Worm (Caenorhabditis elegans) whole organism, L1 larva: Measurements from ENCODE around the gene H37A05.4.

Source experiments
- C16A3.4 ChIP-seq: fragments of 150-350 bp; optimal IDR thresholded peaks from 2 replicates; lab custom pipeline; 2014; ENCODE audit warnings: missing biosample characterization, missing genetic modification characterization
- F16B12.6 ChIP-seq: fragments of 150-350 bp; optimal IDR thresholded peaks from 2 replicates; lab custom pipeline; 2014; ENCODE audit warnings: missing biosample characterization, missing genetic modification characterization
- aly-2 ChIP-seq: fragments of 150-350 bp; optimal IDR thresholded peaks from 2 replicates; lab custom pipeline; 2014; ENCODE audit warnings: missing biosample characterization, missing genetic modification characterization
- ama-1 ChIP-seq: fragments of 150-350 bp; optimal IDR thresholded peaks from 2 replicates; lab custom pipeline; 2014
- ceh-63 ChIP-seq: fragments of 200-800 bp; sonication (Bioruptor generic); optimal IDR thresholded peaks from 2 replicates; lab custom pipeline; 2018; ENCODE audit warnings: mild to moderate bottlenecking, missing genetic modification characterization, missing compliant biosample characterization
- ceh-8 ChIP-seq: fragments of 200-800 bp; sonication (Bioruptor generic); optimal IDR thresholded peaks from 2 replicates; lab custom pipeline; 2018; ENCODE audit warnings: mild to moderate bottlenecking, missing genetic modification characterization, moderate library complexity, missing compliant biosample characterization
- ceh-82 ChIP-seq, 3 experiments: fragments of 150-350 bp in 1 of 3; sonication (generic microtip) in 2 of 3; optimal IDR thresholded peaks; 2 replicates each; lab custom pipeline; 2014 to 2017; ENCODE audit warnings: missing biosample characterization in 3 of 3, missing genetic modification characterization in 3 of 3
- ceh-88 ChIP-seq: fragments of 200-800 bp; sonication (Bioruptor generic); IDR thresholded peaks from 2 replicates; pipeline ENCODE4 v1.3.6; 2022; ENCODE audit warnings: missing genetic modification characterization, missing compliant biosample characterization
- ceh-90 ChIP-seq: sonication (generic microtip); optimal IDR thresholded peaks from 2 replicates; lab custom pipeline; 2016; ENCODE audit warnings: missing genetic modification characterization, missing compliant biosample characterization
- ces-1 ChIP-seq: fragments of 150-350 bp; optimal IDR thresholded peaks from 2 replicates; lab custom pipeline; 2014; ENCODE audit warnings: missing biosample characterization, missing genetic modification reagents, missing genetic modification characterization
- dpl-1 ChIP-seq, 3 experiments: fragments of 150-350 bp in 2 of 3; sonication (generic microtip) in 1 of 3; optimal IDR thresholded peaks; 2 replicates each; lab custom pipeline; 2014 to 2017; ENCODE audit warnings: missing biosample characterization in 3 of 3, missing genetic modification characterization in 3 of 3, missing genetic modification reagents in 3 of 3
- dsc-1 ChIP-seq: sonication (generic microtip); optimal IDR thresholded peaks from 2 replicates; lab custom pipeline; 2016; ENCODE audit warnings: mild to moderate bottlenecking, missing genetic modification characterization, missing compliant biosample characterization
- efl-1 ChIP-seq, 4 experiments: fragments of 150-350 bp; optimal IDR thresholded peaks in 3 of 4; peaks in 1 of 4; 1 replicate in 1 of 4; 2 replicates in 3 of 4; lab custom pipeline; 2014; ENCODE audit warnings: missing biosample characterization in 2 of 4, missing genetic modification characterization in 2 of 4, missing genetic modification reagents in 2 of 4
- efl-3 ChIP-seq: fragments of 200-800 bp; sonication (Bioruptor generic); optimal IDR thresholded peaks from 2 replicates; lab custom pipeline; 2018; ENCODE audit warnings: mild to moderate bottlenecking, missing genetic modification characterization, missing compliant biosample characterization
- egl-27 ChIP-seq, 2 experiments: fragments of 150-350 bp in 1 of 2; sonication (generic microtip); optimal IDR thresholded peaks; 3 replicates each; lab custom pipeline; 2017 to 2018; ENCODE audit warnings: missing biosample characterization in 2 of 2, missing genetic modification characterization in 2 of 2, missing genetic modification reagents in 2 of 2
- elt-2 ChIP-seq: sonication (generic microtip); optimal IDR thresholded peaks from 2 replicates; lab custom pipeline; 2016; ENCODE audit warnings: missing genetic modification characterization, mild to moderate bottlenecking, inconsistent platforms, missing compliant biosample characterization, missing genetic modification reagents
- ets-5 ChIP-seq: fragments of 200-800 bp; sonication (Bioruptor generic); IDR thresholded peaks from 2 replicates; pipeline ENCODE4 v1.3.6; 2022; ENCODE audit warnings: missing genetic modification characterization, missing compliant biosample characterization
- fkh-10 ChIP-seq: sonication (generic microtip); optimal IDR thresholded peaks from 2 replicates; lab custom pipeline; 2017; ENCODE audit warnings: missing biosample characterization, missing genetic modification reagents, missing genetic modification characterization
- fkh-4 ChIP-seq: sonication (generic microtip); optimal IDR thresholded peaks from 2 replicates; lab custom pipeline; 2016; ENCODE audit warnings: missing compliant biosample characterization, missing genetic modification characterization, borderline replicate concordance
- fkh-8 ChIP-seq: sonication (generic microtip); optimal IDR thresholded peaks from 2 replicates; lab custom pipeline; 2016; ENCODE audit warnings: mild to moderate bottlenecking, missing genetic modification characterization, missing compliant biosample characterization
- fos-1 ChIP-seq: fragments of 150-350 bp; optimal IDR thresholded peaks from 2 replicates; lab custom pipeline; 2014; ENCODE audit warnings: missing biosample characterization, missing genetic modification characterization
- hpl-2 ChIP-seq: fragments of 150-350 bp; optimal IDR thresholded peaks from 2 replicates; lab custom pipeline; 2014; ENCODE audit warnings: missing biosample characterization, missing genetic modification reagents, missing genetic modification characterization
- irx-1 ChIP-seq: sonication (generic microtip); optimal IDR thresholded peaks from 2 replicates; lab custom pipeline; 2016; ENCODE audit warnings: missing genetic modification characterization, missing compliant biosample characterization
- isw-1 ChIP-seq: fragments of 200-800 bp; sonication (Bioruptor generic); IDR thresholded peaks from 2 replicates; pipeline ENCODE4 v1.3.6; 2022; ENCODE audit warnings: missing genetic modification characterization, missing compliant biosample characterization
- jun-1 ChIP-seq: fragments of 150-350 bp; optimal IDR thresholded peaks from 2 replicates; lab custom pipeline; 2014; ENCODE audit warnings: missing biosample characterization, missing genetic modification reagents, missing genetic modification characterization
- lin-13 ChIP-seq: fragments of 150-350 bp; optimal IDR thresholded peaks from 2 replicates; lab custom pipeline; 2014; ENCODE audit warnings: missing biosample characterization, missing genetic modification reagents, missing genetic modification characterization
- lin-14 ChIP-seq: fragments of 200-800 bp; sonication (Bioruptor generic); optimal IDR thresholded peaks from 2 replicates; lab custom pipeline; 2018; ENCODE audit warnings: mild to moderate bottlenecking, missing genetic modification characterization, moderate library complexity, missing compliant biosample characterization
- lin-35 ChIP-seq, 2 experiments: fragments of 150-350 bp; optimal IDR thresholded peaks; 2 replicates each; lab custom pipeline; 2014; ENCODE audit warnings: missing biosample characterization in 2 of 2, missing genetic modification characterization in 2 of 2, missing genetic modification reagents in 2 of 2
- lir-3 ChIP-seq: sonication (generic microtip); optimal IDR thresholded peaks from 2 replicates; lab custom pipeline; 2016; ENCODE audit warnings: mild to moderate bottlenecking, missing genetic modification characterization, moderate library complexity, missing compliant biosample characterization; ENCODE audit not compliant: poor library complexity
- lsy-2 ChIP-seq, 2 experiments: fragments of 150-350 bp; optimal IDR thresholded peaks; 2 replicates each; lab custom pipeline; 2014; ENCODE audit warnings: missing biosample characterization in 2 of 2, missing genetic modification characterization in 2 of 2
- mab-9 ChIP-seq: fragments of 200-800 bp; sonication (Bioruptor generic); IDR thresholded peaks from 2 replicates; pipeline ENCODE4 v1.3.6; 2022; ENCODE audit warnings: missing genetic modification reagents, missing genetic modification characterization, missing compliant biosample characterization
- mef-2 ChIP-seq: fragments of 150-350 bp; optimal IDR thresholded peaks from 2 replicates; lab custom pipeline; 2014; ENCODE audit warnings: missing biosample characterization, missing genetic modification characterization
- nhr-11 ChIP-seq: fragments of 150-350 bp; optimal IDR thresholded peaks from 2 replicates; lab custom pipeline; 2014; ENCODE audit warnings: missing biosample characterization, missing genetic modification characterization
- nhr-12 ChIP-seq: sonication (generic microtip); optimal IDR thresholded peaks from 2 replicates; lab custom pipeline; 2017; ENCODE audit warnings: missing biosample characterization, missing genetic modification characterization
- nhr-47 ChIP-seq: sonication (generic microtip); optimal IDR thresholded peaks from 2 replicates; lab custom pipeline; 2016; ENCODE audit warnings: mild to moderate bottlenecking, missing genetic modification characterization, moderate library complexity, missing compliant biosample characterization
- nhr-71 ChIP-seq: sonication (generic microtip); optimal IDR thresholded peaks from 2 replicates; lab custom pipeline; 2016; ENCODE audit warnings: mild to moderate bottlenecking, missing genetic modification characterization, moderate library complexity, missing compliant biosample characterization
- nhr-76 ChIP-seq: sonication (generic microtip); optimal IDR thresholded peaks from 2 replicates; lab custom pipeline; 2017; ENCODE audit warnings: missing biosample characterization, missing genetic modification characterization
- nhr-77 ChIP-seq: fragments of 150-350 bp; optimal IDR thresholded peaks from 2 replicates; lab custom pipeline; 2014; ENCODE audit warnings: missing biosample characterization, missing genetic modification characterization
- pax-3 ChIP-seq: fragments of 200-800 bp; sonication (Bioruptor generic); optimal IDR thresholded peaks from 2 replicates; lab custom pipeline; 2018; ENCODE audit warnings: mild to moderate bottlenecking, missing genetic modification characterization, moderate library complexity, missing compliant biosample characterization
- pqm-1 ChIP-seq: sonication (generic microtip); optimal IDR thresholded peaks from 3 replicates; lab custom pipeline; 2017; ENCODE audit warnings: missing biosample characterization, missing genetic modification characterization
- snpc-4 ChIP-seq: fragments of 150-350 bp; optimal IDR thresholded peaks from 2 replicates; lab custom pipeline; 2014; ENCODE audit warnings: missing biosample characterization, missing genetic modification characterization
- snu-23 ChIP-seq: sonication (generic microtip); optimal IDR thresholded peaks from 2 replicates; lab custom pipeline; 2016; ENCODE audit warnings: missing genetic modification characterization, missing compliant biosample characterization
- sox-4 ChIP-seq: sonication (generic microtip); optimal IDR thresholded peaks from 2 replicates; lab custom pipeline; 2016; ENCODE audit warnings: missing genetic modification characterization, missing compliant biosample characterization
- sptf-1 ChIP-seq: fragments of 150-350 bp; optimal IDR thresholded peaks from 2 replicates; lab custom pipeline; 2014; ENCODE audit warnings: missing biosample characterization, missing genetic modification characterization
- swsn-7 ChIP-seq: sonication (generic microtip); optimal IDR thresholded peaks from 2 replicates; lab custom pipeline; 2016; ENCODE audit warnings: missing genetic modification characterization, missing compliant biosample characterization
- tbx-2 ChIP-seq: sonication (generic microtip); optimal IDR thresholded peaks from 2 replicates; lab custom pipeline; 2016; ENCODE audit warnings: missing genetic modification characterization, missing compliant biosample characterization
- unc-130 ChIP-seq: fragments of 150-350 bp; optimal IDR thresholded peaks from 2 replicates; lab custom pipeline; 2017; ENCODE audit warnings: missing biosample characterization, missing genetic modification characterization, inconsistent platforms
- unc-86 ChIP-seq: sonication (generic microtip); optimal IDR thresholded peaks from 2 replicates; lab custom pipeline; 2016; ENCODE audit warnings: missing genetic modification characterization, missing compliant biosample characterization
- zip-4 ChIP-seq: fragments of 200-800 bp; sonication (Bioruptor generic); optimal IDR thresholded peaks from 2 replicates; lab custom pipeline; 2018; ENCODE audit warnings: mild to moderate bottlenecking, missing genetic modification characterization, moderate library complexity, missing compliant biosample characterization
- ztf-4 ChIP-seq: fragments of 150-350 bp; optimal IDR thresholded peaks from 2 replicates; lab custom pipeline; 2014; ENCODE audit warnings: missing biosample characterization, missing genetic modification characterization

H37A05.4 gene

ce11 chrV:13634149-13634548, 15.4 kb downstream of the H37A05.4 start, which contains the start of gene H37A05.2:
TSS of gene H37A05.2 (minus strand) at chrV:13634249.
- TF ChIP-seq jun-1 (tag; lab: Kevin White, UChicago) (no peak), hpl-2 (GFP tag; lab: Kevin White, UChicago) (no peak), nhr-12 (no peak), pax-3 (tag; lab: Kevin White, UChicago) (no peak), lir-3 (tag; lab: Kevin White, UChicago) (no peak)

DNA sequence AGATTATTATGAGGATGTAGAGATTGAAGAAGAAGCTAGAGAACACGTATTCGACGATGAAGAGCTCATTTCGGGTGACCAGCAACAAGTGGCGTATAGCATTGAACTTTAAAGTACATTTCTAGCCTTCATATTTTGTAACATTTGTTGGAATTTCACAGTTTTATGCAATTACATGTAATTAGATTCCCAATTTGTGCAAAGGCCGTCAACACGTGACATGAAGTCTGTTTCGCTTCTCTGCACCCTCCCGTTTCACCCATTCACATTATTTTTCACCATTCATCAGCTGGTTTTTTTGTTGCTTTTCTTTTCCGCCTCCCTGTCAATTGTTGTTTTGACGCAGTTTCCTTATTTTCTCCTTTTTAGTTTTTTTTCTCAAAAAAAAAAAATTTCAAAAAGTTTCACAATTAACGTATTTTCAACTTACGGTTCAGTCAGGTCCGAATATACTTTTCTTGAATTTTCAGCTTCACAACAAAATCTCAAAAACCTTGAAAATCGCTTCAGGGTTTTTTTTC, 22.4 kb downstream of the H37A05.4 start, which contains the start of gene sde-2:
sde-2 (plus strand) TSS at position 471 of the 521 bp plus-strand sequence.
- no peak for TF ChIP-seq ceh-90 (tag; lab: Kevin White, UChicago)
- no peak for TF ChIP-seq ces-1 (GFP tag; lab: Kevin White, UChicago)
- no peak for TF ChIP-seq ceh-63
- TF ChIP-seq nhr-76 (tag; lab: Kevin White, UChicago), result no peak
- TF ChIP-seq dpl-1 (GFP tag; optimal IDR thresholded peaks at IDR 0.05; lab: Kevin White, UChicago), result peak in 2 of 3 experiments; percentile 28 to 38
- TF ChIP-seq aly-2, result no peak
- TF ChIP-seq ceh-8, result peak; percentile 57
- no peak for TF ChIP-seq snpc-4
- TF ChIP-seq unc-130 (tag; lab: Kevin White, UChicago), result no peak
- TF ChIP-seq ztf-4, result no peak
- no peak for TF ChIP-seq irx-1 (tag; lab: Kevin White, UChicago)
- TF ChIP-seq nhr-77, result no peak
- no peak for TF ChIP-seq efl-3
- TF ChIP-seq unc-86, result no peak
- TF ChIP-seq ama-1 (lab: Kevin White, UChicago), result no peak
- peak; percentile 49 for TF ChIP-seq nhr-71 (tag; lab: Kevin White, UChicago)
- TF ChIP-seq fos-1 (tag; lab: Kevin White, UChicago), result no peak
- TF ChIP-seq efl-1 (optimal IDR thresholded peaks at IDR 0.05; lab: Kevin White, UChicago), result peak; percentile 6 to 39
- TF ChIP-seq efl-1 (GFP tag; optimal IDR thresholded peaks at IDR 0.05 in 1 of 2; lab: Kevin White, UChicago), result peak; percentile 28 to 86
- TF ChIP-seq lsy-2 (tag; optimal IDR thresholded peaks at IDR 0.05; lab: Kevin White, UChicago), result peak in 1 of 2 experiments; percentile 27
- TF ChIP-seq ceh-88, result no peak
- TF ChIP-seq lin-35 (GFP tag; optimal IDR thresholded peaks at IDR 0.05; lab: Kevin White, UChicago), result peak; percentile 6 to 47
- TF ChIP-seq ets-5 (GFP tag; lab: Robert Waterston, UW), result no peak
- TF ChIP-seq nhr-47 (tag; lab: Kevin White, UChicago), result no peak
- TF ChIP-seq swsn-7, result peak; percentile 33
- no peak for TF ChIP-seq egl-27 (tag; optimal IDR thresholded peaks at IDR 0.05; lab: Kevin White, UChicago)
- no peak for TF ChIP-seq sox-4 (tag; lab: Kevin White, UChicago)
- TF ChIP-seq lin-13 (GFP tag; lab: Kevin White, UChicago), result no peak
- TF ChIP-seq isw-1 (GFP tag; lab: Robert Waterston, UW), result peak; percentile 16; the same call in 1 of the 2 replicates
- TF ChIP-seq ceh-82 (tag; optimal IDR thresholded peaks at IDR 0.05; lab: Kevin White, UChicago), result peak in 1 of 3 experiments; percentile 0
- TF ChIP-seq pqm-1 (tag; lab: Kevin White, UChicago), result no peak
- TF ChIP-seq zip-4 (GFP tag; lab: Kevin White, UChicago), result no peak
- TF ChIP-seq mab-9 (GFP tag; lab: Robert Waterston, UW), result no peak
- TF ChIP-seq nhr-11 (tag; lab: Kevin White, UChicago), result no peak
- TF ChIP-seq lir-3 (tag; lab: Kevin White, UChicago), result no peak
- TF ChIP-seq sptf-1 (tag; lab: Kevin White, UChicago), result no peak
- no peak for TF ChIP-seq C16A3.4 (tag; lab: Kevin White, UChicago)
- TF ChIP-seq fkh-10 (GFP tag; lab: Kevin White, UChicago), result no peak
- TF ChIP-seq fkh-4 (tag; lab: Kevin White, UChicago), result no peak
- no peak for TF ChIP-seq fkh-8 (tag; lab: Kevin White, UChicago)
- TF ChIP-seq dsc-1 (tag; lab: Kevin White, UChicago), result no peak
- TF ChIP-seq elt-2 (tag; lab: Kevin White, UChicago), result no peak
- TF ChIP-seq mef-2, result no peak
- peak; percentile 33 for TF ChIP-seq snu-23 (GFP tag; lab: Kevin White, UChicago)
- TF ChIP-seq tbx-2 (tag; lab: Kevin White, UChicago), result peak; percentile 44
- peak; percentile 82 for TF ChIP-seq lin-14 (GFP tag; lab: Kevin White, UChicago)
- no peak for TF ChIP-seq F16B12.6 (tag; lab: Kevin White, UChicago)
- TF ChIP-seq pax-3 (tag; lab: Kevin White, UChicago), result peak; percentile 36
